Fruit fly (Drosophila melanogaster): ENCODE results near the gene Flad1.

Flad1 gene

DNA sequence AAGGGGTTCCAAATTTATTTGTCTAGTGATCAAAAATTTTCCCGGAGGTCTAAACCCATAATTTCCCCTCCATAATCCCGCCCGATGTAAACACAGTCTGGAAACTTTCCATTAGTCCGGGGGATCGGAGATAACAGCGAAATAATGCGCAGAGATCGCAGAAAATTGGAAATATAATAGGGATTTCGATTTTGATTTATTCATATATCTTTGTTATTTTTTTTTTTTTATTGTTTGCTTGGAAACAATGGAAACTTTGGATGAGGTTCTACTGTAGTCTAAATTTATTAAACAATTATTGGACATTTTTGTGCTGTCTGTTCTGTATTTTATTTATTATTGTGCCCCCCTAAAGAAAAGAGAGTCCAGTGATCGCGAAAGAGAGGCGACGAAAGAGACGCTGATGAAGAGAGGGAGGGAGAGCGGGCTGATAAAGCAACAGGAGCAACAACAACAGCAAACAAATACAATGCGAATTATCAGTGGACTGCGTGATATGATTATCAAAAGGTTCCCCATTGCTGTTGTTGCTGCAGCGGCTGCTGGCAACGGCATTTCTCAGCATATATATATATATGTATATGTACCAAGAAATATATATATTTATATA lies 8.1 kb downstream of the Flad1 start (continued):
- TF ChIP-seq lz (GFP tag; optimal IDR thresholded peaks at IDR 0.05) (peak; percentile 29), CG7368 (GFP tag; optimal IDR thresholded peaks at IDR 0.05) (no peak), CG3919 (GFP tag; optimal IDR thresholded peaks at IDR 0.05) (no peak), Ets21C (GFP tag; optimal IDR thresholded peaks at IDR 0.05) (no peak), salr (GFP tag; optimal IDR thresholded peaks at IDR 0.05) (no peak), Blimp-1 (GFP tag; optimal IDR thresholded peaks at IDR 0.05) (no peak), fd85E (GFP tag; optimal IDR thresholded peaks at IDR 0.05) (no peak), Eip93F (GFP tag; optimal IDR thresholded peaks at IDR 0.05) (peak; percentile 42)

DNA sequence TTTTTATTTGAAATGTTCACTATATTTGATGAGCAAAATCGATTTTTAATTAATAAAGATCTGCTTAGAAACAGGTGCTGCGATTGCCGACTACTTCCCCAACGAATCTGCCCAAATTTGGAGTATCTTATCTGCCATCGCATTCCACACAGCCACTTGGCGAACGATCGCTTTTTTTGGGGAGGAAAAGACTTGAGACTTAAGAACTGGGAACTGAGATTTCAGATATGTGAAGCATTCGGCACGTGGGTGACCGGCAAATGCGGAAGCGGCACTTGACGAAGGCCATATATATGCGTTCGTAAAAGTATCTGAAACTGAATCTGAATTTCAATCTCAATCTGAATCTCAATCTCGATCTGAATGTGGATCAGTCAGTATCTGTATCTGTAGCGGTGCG lies 9.3 kb downstream of the Flad1 start:
- TF ChIP-seq svp (GFP tag): peak; percentile 60
- no peak for TF ChIP-seq Lpt (GFP tag; optimal IDR thresholded peaks at IDR 0.05)
- TF ChIP-seq esn (GFP tag; optimal IDR thresholded peaks at IDR 0.05): no peak
- no peak for TF ChIP-seq fkh (GFP tag; optimal IDR thresholded peaks at IDR 0.05)

DNA sequence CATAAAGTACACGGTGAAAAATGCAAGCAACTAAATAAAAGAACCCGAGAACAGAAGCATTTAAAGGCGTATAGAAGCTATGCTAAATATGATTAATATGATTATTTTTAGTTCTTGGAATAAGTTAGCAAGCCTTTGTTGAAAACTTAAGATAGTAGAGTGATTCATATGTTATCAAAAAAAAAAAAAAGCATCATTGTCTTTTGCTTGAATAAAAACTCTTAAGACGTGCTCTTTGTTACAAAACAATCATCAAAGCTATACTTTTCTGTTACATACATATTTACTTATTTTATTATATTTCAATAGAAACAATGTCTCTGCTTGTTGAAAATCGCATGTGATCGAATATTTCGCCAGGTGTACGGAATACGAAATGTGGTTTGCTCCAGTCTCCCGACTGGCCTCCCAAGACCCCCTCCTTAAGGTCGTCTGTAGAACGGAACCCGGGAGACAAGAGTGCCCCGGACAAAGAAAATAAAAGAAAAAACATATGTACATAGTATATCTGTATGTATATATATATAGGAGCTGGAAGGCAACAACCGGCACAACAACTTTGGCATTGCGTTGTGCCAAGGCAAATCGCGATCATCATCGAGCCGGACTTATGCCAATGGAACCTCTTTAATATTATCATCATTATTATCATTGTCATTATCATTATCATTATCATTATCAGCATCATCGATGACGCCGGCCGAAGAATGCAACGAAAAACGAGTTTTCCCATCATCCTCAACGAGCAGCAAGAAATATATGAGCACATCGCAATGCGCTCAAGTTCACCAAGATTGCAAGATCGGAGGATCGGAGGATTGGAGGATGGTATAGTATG lies 11.8 kb downstream of the Flad1 start:
- peak; percentile 78 for TF ChIP-seq CG3032 (tag; optimal IDR thresholded peaks at IDR 0.05)
- TF ChIP-seq CG7368 (GFP tag; optimal IDR thresholded peaks at IDR 0.05): peak; percentile 51
- peak; percentile 51 for TF ChIP-seq cyc (GFP tag; optimal IDR thresholded peaks at IDR 0.05)
- TF ChIP-seq CG11294 (GFP tag; IDR thresholded peaks at IDR 0.05): no peak; the same call in 1 of the 2 replicates
- TF ChIP-seq CG10631 (GFP tag; optimal IDR thresholded peaks at IDR 0.05): peak; percentile 79
- TF ChIP-seq Sox14 (GFP tag; optimal IDR thresholded peaks at IDR 0.05): peak; percentile 57
- TF ChIP-seq CG32006 (GFP tag; optimal IDR thresholded peaks at IDR 0.05): peak; percentile 86
- no peak for TF ChIP-seq Eip93F (GFP tag; optimal IDR thresholded peaks at IDR 0.05)
- peak; percentile 70 for TF ChIP-seq CG3919 (GFP tag; optimal IDR thresholded peaks at IDR 0.05)
- peak; percentile 63 for TF ChIP-seq CG6792 (GFP tag; optimal IDR thresholded peaks at IDR 0.05)
- TF ChIP-seq fkh (GFP tag; optimal IDR thresholded peaks at IDR 0.05): no peak
- peak; percentile 81 for TF ChIP-seq fd59A (GFP tag; optimal IDR thresholded peaks at IDR 0.05)
- TF ChIP-seq Gug (GFP tag; IDR thresholded peaks at IDR 0.05): peak; percentile 43; the same call in 1 of the 2 replicates
- peak; percentile 49 for TF ChIP-seq CG16779 (tag; optimal IDR thresholded peaks at IDR 0.05)
- TF ChIP-seq Sox102F (GFP tag; optimal IDR thresholded peaks at IDR 0.05): peak; percentile 63
- TF ChIP-seq dac (GFP tag; optimal IDR thresholded peaks at IDR 0.05): peak; percentile 30
- peak; percentile 57 for TF ChIP-seq Lpt (GFP tag; optimal IDR thresholded peaks at IDR 0.05)
- TF ChIP-seq CG10669 (GFP tag; optimal IDR thresholded peaks at IDR 0.05): peak; percentile 74
- peak; percentile 85 for TF ChIP-seq svp (GFP tag)
- TF ChIP-seq ss (GFP tag; optimal IDR thresholded peaks at IDR 0.05): peak; percentile 46 to 87
- TF ChIP-seq CG11902 (GFP tag; optimal IDR thresholded peaks at IDR 0.05): peak; percentile 28
- peak; percentile 72 for TF ChIP-seq CG34406 (GFP tag; optimal IDR thresholded peaks at IDR 0.05)
- TF ChIP-seq Ets96B (tag; optimal IDR thresholded peaks at IDR 0.05): peak; percentile 73
- TF ChIP-seq CG6163 (GFP tag; IDR thresholded peaks at IDR 0.05): no peak; the same call in 2 of the 3 replicates
- TF ChIP-seq CG1621 (tag; optimal IDR thresholded peaks at IDR 0.05): peak; percentile 8
- TF ChIP-seq CG31627 (GFP tag; optimal IDR thresholded peaks at IDR 0.05): peak; percentile 43
- peak; percentile 59 for TF ChIP-seq Sox15 (GFP tag; optimal IDR thresholded peaks at IDR 0.05)
- TF ChIP-seq Smox (GFP tag; optimal IDR thresholded peaks at IDR 0.05): peak; percentile 56
- TF ChIP-seq topi (GFP tag; optimal IDR thresholded peaks at IDR 0.05): peak; percentile 72
- peak; percentile 47 for TF ChIP-seq CG9139 (GFP tag; optimal IDR thresholded peaks at IDR 0.05)
- no peak for TF ChIP-seq Blimp-1 (GFP tag; optimal IDR thresholded peaks at IDR 0.05)
- TF ChIP-seq spab (GFP tag; optimal IDR thresholded peaks at IDR 0.05): peak; percentile 77
- no peak for TF ChIP-seq eg (GFP tag; IDR thresholded peaks at IDR 0.05)
- TF ChIP-seq Eip75B (GFP tag; optimal IDR thresholded peaks at IDR 0.05): peak; percentile 61
- TF ChIP-seq CG8632 (GFP tag; optimal IDR thresholded peaks at IDR 0.05): peak; percentile 71
- TF ChIP-seq lz (GFP tag; optimal IDR thresholded peaks at IDR 0.05): peak; percentile 57
- peak; percentile 43 for TF ChIP-seq CG8319 (GFP tag; optimal IDR thresholded peaks at IDR 0.05)
- TF ChIP-seq achi (GFP tag; optimal IDR thresholded peaks at IDR 0.05): peak; percentile 77
- TF ChIP-seq CG6854 (GFP tag; optimal IDR thresholded peaks at IDR 0.05): no peak
- TF ChIP-seq net (GFP tag; optimal IDR thresholded peaks at IDR 0.05): peak; percentile 65
- TF ChIP-seq Ets21C (GFP tag; optimal IDR thresholded peaks at IDR 0.05): peak; percentile 9
